Worm (Caenorhabditis elegans) whole organism, early embryonic: Measurements from ENCODE around the gene ZC116.5.

Experiments used
- ama-1 ChIP-seq: fragments of 150-350 bp; optimal IDR thresholded peaks from 2 replicates; lab custom pipeline; 2014
- ceh-13 ChIP-seq: fragments of 200-800 bp; sonication (Bioruptor generic); optimal IDR thresholded peaks from 2 replicates; lab custom pipeline; 2018; ENCODE audit warnings: mild to moderate bottlenecking, missing genetic modification characterization, missing compliant biosample characterization
- flt-1 ChIP-seq: fragments of 200-800 bp; sonication (Bioruptor generic); IDR thresholded peaks from 2 replicates; pipeline ENCODE4 v1.3.6; 2022; ENCODE audit warnings: missing genetic modification characterization, missing compliant biosample characterization
- hmbx-1 ChIP-seq: sonication (generic microtip); optimal IDR thresholded peaks from 2 replicates; lab custom pipeline; 2016; ENCODE audit warnings: mild to moderate bottlenecking, missing genetic modification characterization, missing compliant biosample characterization
- pes-1 ChIP-seq: fragments of 200-800 bp; sonication (Bioruptor generic); IDR thresholded peaks from 2 replicates; pipeline ENCODE4 v1.3.6; 2022; ENCODE audit warnings: missing genetic modification reagents, missing genetic modification characterization, missing compliant biosample characterization
- tbx-37 ChIP-seq: fragments of 200-800 bp; sonication (Bioruptor generic); conservative IDR thresholded peaks from 2 replicates; pipeline ENCODE4 v1.3.6; 2022; ENCODE audit warnings: missing genetic modification reagents, missing genetic modification characterization, missing compliant biosample characterization
- tra-4 ChIP-seq: sonication (generic microtip); optimal IDR thresholded peaks from 2 replicates; lab custom pipeline; 2017; ENCODE audit warnings: missing genetic modification characterization, missing compliant biosample characterization

DNA sequence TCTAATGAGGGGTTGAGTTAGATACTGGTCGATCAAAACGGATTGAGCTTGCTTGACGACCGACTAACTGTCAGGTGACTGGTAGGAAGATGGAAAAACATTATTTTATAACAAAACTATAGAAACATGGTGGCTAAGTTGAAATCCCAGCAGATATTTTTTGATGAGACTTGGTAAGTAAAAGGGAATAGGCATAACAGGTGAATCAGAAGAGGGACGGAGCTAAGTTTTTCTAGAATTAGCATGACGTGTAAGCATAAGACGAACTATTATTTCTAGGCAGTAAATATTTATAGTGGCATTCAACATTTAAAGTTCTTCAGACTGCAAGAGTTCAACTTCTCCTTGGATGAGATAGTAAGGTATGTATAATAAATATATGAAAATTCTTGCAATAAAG, 35.7 kb upstream of the ZC116.5 start, which contains the start of gene F56H9.8:
- TF ChIP-seq tbx-37 (GFP tag; lab: Robert Waterston, UW) (no peak), hmbx-1 (no peak), tra-4 (no peak), ceh-13 (no peak), ama-1 (no peak), flt-1 (GFP tag; lab: Robert Waterston, UW) (no peak), pes-1 (GFP tag; lab: Robert Waterston, UW) (no peak)
